Worm (Caenorhabditis elegans): ENCODE measurements around the gene srw-14.

- no peak for TF ChIP-seq sptf-1 (tag; optimal IDR thresholded peaks at IDR 0.05)
- no peak for TF ChIP-seq nhr-237 (tag; optimal IDR thresholded peaks at IDR 0.05)
- no peak for TF ChIP-seq ztf-11 (tag; optimal IDR thresholded peaks at IDR 0.05)
- no peak for TF ChIP-seq elt-1 (tag; optimal IDR thresholded peaks at IDR 0.05; ENCODE audit: borderline replicate concordance, insufficient read depth)
- TF ChIP-seq tbx-8 (GFP tag; optimal IDR thresholded peaks at IDR 0.05): no peak
- no peak for TF ChIP-seq hlh-1 (tag; optimal IDR thresholded peaks at IDR 0.05)
- no peak for TF ChIP-seq bed-3 (GFP tag; optimal IDR thresholded peaks at IDR 0.05)
- TF ChIP-seq mep-1 (tag; optimal IDR thresholded peaks at IDR 0.05): no peak
- TF ChIP-seq nhr-12 (tag; optimal IDR thresholded peaks at IDR 0.05): no peak
- TF ChIP-seq ces-1 (GFP tag; optimal IDR thresholded peaks at IDR 0.05): no peak
- TF ChIP-seq lin-32 (GFP tag; optimal IDR thresholded peaks at IDR 0.05): no peak
- no peak for TF ChIP-seq snpc-4 (tag; optimal IDR thresholded peaks at IDR 0.05)
- TF ChIP-seq mls-2 (tag; optimal IDR thresholded peaks at IDR 0.05): no peak
- TF ChIP-seq nhr-28 (tag; optimal IDR thresholded peaks at IDR 0.05): no peak
These were observed 49.0 kb downstream of the srw-14 start, which contains the start of gene srw-16 for ce11 chrV:15274757-15275156.

Measured in whole organism, mixed stage, embryonic.